Worm (Caenorhabditis elegans) whole organism, late embryonic: ENCODE results near the gene Y38C1AA.12.

Experiments used
- C08G9.2 ChIP-seq: sonication (generic microtip); optimal IDR thresholded peaks from 2 replicates; lab custom pipeline; 2016; ENCODE audit warnings: mild to moderate bottlenecking, missing genetic modification characterization, moderate library complexity, missing compliant biosample characterization
- K09A11.1 ChIP-seq: sonication (generic microtip); optimal IDR thresholded peaks from 2 replicates; lab custom pipeline; 2017; ENCODE audit warnings: antibody characterized with exemption, mild to moderate bottlenecking, missing genetic modification characterization, missing compliant biosample characterization; ENCODE audit not compliant: insufficient read depth
- T23F11.4 ChIP-seq: fragments of 200-800 bp; sonication (Bioruptor generic); optimal IDR thresholded peaks from 2 replicates; lab custom pipeline; 2018; ENCODE audit warnings: mild to moderate bottlenecking, missing genetic modification characterization, missing compliant biosample characterization
- Y22D7AL.16 ChIP-seq: sonication (generic microtip); optimal IDR thresholded peaks from 2 replicates; lab custom pipeline; 2016; ENCODE audit warnings: missing genetic modification characterization, missing compliant biosample characterization
- ama-1 ChIP-seq: fragments of 150-350 bp; optimal IDR thresholded peaks from 2 replicates; lab custom pipeline; 2014
- ceh-18 ChIP-seq: sonication (generic microtip); optimal IDR thresholded peaks from 2 replicates; lab custom pipeline; 2016; ENCODE audit warnings: missing genetic modification characterization, missing compliant biosample characterization
- ceh-30 ChIP-seq: fragments of 150-350 bp; optimal IDR thresholded peaks from 2 replicates; lab custom pipeline; 2014; ENCODE audit warnings: missing biosample characterization, missing genetic modification characterization
- ceh-6 ChIP-seq: fragments of 200-800 bp; sonication (Bioruptor generic); optimal IDR thresholded peaks from 2 replicates; lab custom pipeline; 2018; ENCODE audit warnings: mild to moderate bottlenecking, missing genetic modification characterization, missing compliant biosample characterization
- dmd-4 ChIP-seq: sonication (generic microtip); optimal IDR thresholded peaks from 2 replicates; lab custom pipeline; 2016; ENCODE audit warnings: borderline replicate concordance, missing genetic modification characterization, missing compliant biosample characterization
- dve-1 ChIP-seq: sonication (generic microtip); optimal IDR thresholded peaks from 2 replicates; lab custom pipeline; 2017; ENCODE audit warnings: antibody characterized with exemption, mild to moderate bottlenecking, missing genetic modification characterization, missing compliant biosample characterization
- elt-2 ChIP-seq: sonication (generic microtip); optimal IDR thresholded peaks from 2 replicates; lab custom pipeline; 2016; ENCODE audit warnings: missing genetic modification reagents, missing genetic modification characterization, missing compliant biosample characterization
- elt-4 ChIP-seq: sonication (generic microtip); optimal IDR thresholded peaks from 2 replicates; lab custom pipeline; 2016; ENCODE audit warnings: missing genetic modification characterization, missing compliant biosample characterization
- eyg-1 ChIP-seq: sonication (generic microtip); optimal IDR thresholded peaks from 2 replicates; lab custom pipeline; 2016; ENCODE audit warnings: missing genotype, missing genetic modification characterization, missing compliant biosample characterization
- fax-1 ChIP-seq: sonication (generic microtip); optimal IDR thresholded peaks from 2 replicates; lab custom pipeline; 2016; ENCODE audit warnings: missing genotype, missing genetic modification characterization, missing compliant biosample characterization
- fkh-10 ChIP-seq: fragments of 150-350 bp; optimal IDR thresholded peaks from 2 replicates; lab custom pipeline; 2014; ENCODE audit warnings: missing biosample characterization, missing genetic modification reagents, missing genetic modification characterization
- fkh-6 ChIP-seq: sonication (generic microtip); optimal IDR thresholded peaks from 2 replicates; lab custom pipeline; 2016; ENCODE audit warnings: missing genetic modification characterization, missing compliant biosample characterization
- gmeb-2 ChIP-seq: sonication (generic microtip); optimal IDR thresholded peaks from 2 replicates; lab custom pipeline; 2016; ENCODE audit warnings: missing genetic modification characterization, inconsistent platforms, missing compliant biosample characterization
- hlh-13 ChIP-seq: fragments of 200-800 bp; sonication (Bioruptor generic); optimal IDR thresholded peaks from 2 replicates; lab custom pipeline; 2018; ENCODE audit warnings: mild to moderate bottlenecking, missing genetic modification characterization, missing compliant biosample characterization
- hlh-15 ChIP-seq: sonication (generic microtip); optimal IDR thresholded peaks from 2 replicates; lab custom pipeline; 2016; ENCODE audit warnings: missing genetic modification characterization, missing compliant biosample characterization
- hlh-30 ChIP-seq: sonication (generic microtip); optimal IDR thresholded peaks from 2 replicates; lab custom pipeline; 2017; ENCODE audit warnings: antibody characterized with exemption, missing genetic modification characterization, missing compliant biosample characterization; ENCODE audit not compliant: insufficient read depth
- hlh-6 ChIP-seq: sonication (generic microtip); optimal IDR thresholded peaks from 2 replicates; lab custom pipeline; 2016; ENCODE audit warnings: missing genotype, missing genetic modification characterization, missing compliant biosample characterization
- lim-6 ChIP-seq: sonication (generic microtip); optimal IDR thresholded peaks from 2 replicates; lab custom pipeline; 2016; ENCODE audit warnings: missing genetic modification characterization, missing compliant biosample characterization
- lin-11 ChIP-seq: fragments of 200-800 bp; sonication (Bioruptor generic); optimal IDR thresholded peaks from 2 replicates; lab custom pipeline; 2018; ENCODE audit warnings: mild to moderate bottlenecking, missing genetic modification characterization, missing compliant biosample characterization
- madf-2 ChIP-seq: sonication (generic microtip); optimal IDR thresholded peaks from 2 replicates; lab custom pipeline; 2017; ENCODE audit warnings: missing genetic modification characterization, missing compliant biosample characterization
- nfya-1 ChIP-seq: sonication (generic microtip); optimal IDR thresholded peaks from 2 replicates; lab custom pipeline; 2017; ENCODE audit warnings: missing genetic modification characterization, mild to moderate bottlenecking, missing compliant biosample characterization, antibody characterized with exemption, moderate library complexity
- nhr-11 ChIP-seq: fragments of 150-350 bp; optimal IDR thresholded peaks from 2 replicates; lab custom pipeline; 2014; ENCODE audit warnings: missing biosample characterization, missing genetic modification characterization
- npax-4 ChIP-seq: sonication (generic microtip); optimal IDR thresholded peaks from 2 replicates; lab custom pipeline; 2016; ENCODE audit warnings: missing genetic modification characterization, missing compliant biosample characterization
- odd-2 ChIP-seq: sonication (generic microtip); optimal IDR thresholded peaks from 2 replicates; lab custom pipeline; 2017; ENCODE audit warnings: antibody characterized with exemption, mild to moderate bottlenecking, missing genetic modification characterization, missing compliant biosample characterization
- pag-3 ChIP-seq: sonication (generic microtip); optimal IDR thresholded peaks from 2 replicates; lab custom pipeline; 2016; ENCODE audit warnings: missing compliant biosample characterization, missing genetic modification characterization, borderline replicate concordance
- pax-1 ChIP-seq: fragments of 150-350 bp; optimal IDR thresholded peaks from 2 replicates; lab custom pipeline; 2014; ENCODE audit warnings: missing biosample characterization, missing genetic modification characterization
- pha-4 ChIP-seq: fragments of 150-350 bp; optimal IDR thresholded peaks from 2 replicates; lab custom pipeline; 2018; ENCODE audit warnings: missing biosample characterization, missing genetic modification reagents, missing genetic modification characterization
- pros-1 ChIP-seq: fragments of 150-350 bp; optimal IDR thresholded peaks from 2 replicates; lab custom pipeline; 2014; ENCODE audit warnings: missing biosample characterization, missing genetic modification reagents, missing genetic modification characterization
- ref-2 ChIP-seq: sonication (generic microtip); optimal IDR thresholded peaks from 2 replicates; lab custom pipeline; 2016; ENCODE audit warnings: missing genetic modification characterization, missing compliant biosample characterization
- sox-4 ChIP-seq: sonication (generic microtip); optimal IDR thresholded peaks from 2 replicates; lab custom pipeline; 2017; ENCODE audit warnings: mild to moderate bottlenecking, missing genetic modification characterization, inconsistent platforms, missing compliant biosample characterization
- unc-3 ChIP-seq, 2 experiments: fragments of 200-800 bp in 1 of 2; sonication (Bioruptor generic) in 1 of 2; sonication (generic microtip) in 1 of 2; conservative IDR thresholded peaks in 1 of 2; optimal IDR thresholded peaks in 1 of 2; 2 replicates each; pipeline versions ENCODE4 v1.3.6 to Lab custom; 2016 to 2022; ENCODE audit warnings: missing compliant biosample characterization in 2 of 2, missing genetic modification characterization in 2 of 2, missing genetic modification reagents in 1 of 2
- unc-42 ChIP-seq: sonication (generic microtip); optimal IDR thresholded peaks from 2 replicates; lab custom pipeline; 2016; ENCODE audit warnings: missing genotype, missing genetic modification characterization, missing compliant biosample characterization
- unc-86 ChIP-seq: sonication (generic microtip); optimal IDR thresholded peaks from 2 replicates; lab custom pipeline; 2016; ENCODE audit warnings: missing genetic modification characterization, missing compliant biosample characterization
- zip-5 ChIP-seq: sonication (generic microtip); optimal IDR thresholded peaks from 2 replicates; lab custom pipeline; 2016; ENCODE audit warnings: missing genetic modification characterization, missing compliant biosample characterization
- ztf-16 ChIP-seq: sonication (generic microtip); optimal IDR thresholded peaks from 2 replicates; lab custom pipeline; 2017; ENCODE audit warnings: missing genetic modification characterization, missing compliant biosample characterization

Y38C1AA.12 gene

ce11 chrIV:147819-148218, 44.2 kb upstream of the Y38C1AA.12 start, which contains the start of gene col-99:
TSS of gene col-99 (minus strand) at chrIV:147919.
- TF ChIP-seq madf-2 (tag; lab: Kevin White, UChicago) (no peak), fkh-6 (no peak), C08G9.2 (no peak), lin-11 (tag; lab: Kevin White, UChicago) (no peak), Y22D7AL.16 (tag; lab: Kevin White, UChicago) (no peak), fax-1 (tag; lab: Kevin White, UChicago) (no peak), fkh-10 (no peak), ama-1 (no peak), hlh-15 (no peak), sox-4 (tag; lab: Kevin White, UChicago) (no peak), lim-6 (tag; lab: Kevin White, UChicago) (no peak), eyg-1 (tag; lab: Kevin White, UChicago) (no peak), hlh-30 (tag; lab: Kevin White, UChicago) (no peak), gmeb-2 (tag; lab: Kevin White, UChicago) (no peak), elt-4 (tag; lab: Kevin White, UChicago) (no peak), unc-3 (GFP tag; conservative IDR thresholded peaks at IDR 0.05; lab: Robert Waterston, UW) (no peak), unc-3 (tag; optimal IDR thresholded peaks at IDR 0.05; lab: Kevin White, UChicago) (no peak)

DNA sequence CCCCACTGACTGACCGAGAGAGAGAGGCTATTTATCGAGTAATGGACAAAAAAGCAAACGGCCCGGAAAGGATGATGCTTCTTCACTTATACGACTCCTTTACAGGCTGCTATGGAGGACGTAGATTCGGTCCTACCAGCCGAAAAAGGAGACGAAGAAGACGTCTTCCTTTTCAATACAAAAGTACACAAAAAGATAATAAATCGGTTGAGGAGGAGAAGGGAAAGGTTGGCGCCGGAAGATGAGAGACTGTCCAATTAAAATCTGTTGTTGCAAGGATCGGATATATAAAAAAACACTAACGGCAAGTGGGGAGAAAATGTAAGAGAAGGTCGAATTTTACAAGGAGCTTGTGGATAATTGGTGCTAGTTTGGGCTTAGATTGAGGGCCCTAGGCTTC, 43.3 kb upstream of the Y38C1AA.12 start:
- TF ChIP-seq unc-86 (no peak), pha-4 (tag; lab: Kevin White, UChicago) (no peak), dmd-4 (tag; lab: Kevin White, UChicago) (no peak), ceh-18 (tag; lab: Kevin White, UChicago) (no peak), ceh-30 (tag; lab: Kevin White, UChicago) (no peak), npax-4 (tag; lab: Kevin White, UChicago) (no peak), lin-11 (tag; lab: Kevin White, UChicago) (no peak), nhr-11 (tag; lab: Kevin White, UChicago) (no peak), gmeb-2 (tag; lab: Kevin White, UChicago) (no peak), T23F11.4 (GFP tag; lab: Kevin White, UChicago) (no peak), fkh-6 (no peak), Y22D7AL.16 (tag; lab: Kevin White, UChicago) (no peak)

- TF ChIP-seq T23F11.4 (GFP tag; lab: Kevin White, UChicago), result no peak
- TF ChIP-seq hlh-15, result no peak
- no peak for TF ChIP-seq odd-2 (tag; lab: Kevin White, UChicago)
- no peak for TF ChIP-seq nfya-1 (tag; lab: Kevin White, UChicago)
- TF ChIP-seq lim-6 (tag; lab: Kevin White, UChicago), result no peak
- TF ChIP-seq, all 69 proteins: peak for 0
Observed at ce11 chrIV:149794-150193, 42.3 kb upstream of the Y38C1AA.12 start.

ce11 chrIV:157809-158208, 34.2 kb upstream of the Y38C1AA.12 start, which contains the start of gene gegf-1:
TSS of gene gegf-1 (minus strand) at chrIV:157909.
- TF ChIP-seq nfya-1 (tag; lab: Kevin White, UChicago) (no peak), elt-2 (tag; lab: Kevin White, UChicago) (no peak), ztf-16 (no peak)

DNA sequence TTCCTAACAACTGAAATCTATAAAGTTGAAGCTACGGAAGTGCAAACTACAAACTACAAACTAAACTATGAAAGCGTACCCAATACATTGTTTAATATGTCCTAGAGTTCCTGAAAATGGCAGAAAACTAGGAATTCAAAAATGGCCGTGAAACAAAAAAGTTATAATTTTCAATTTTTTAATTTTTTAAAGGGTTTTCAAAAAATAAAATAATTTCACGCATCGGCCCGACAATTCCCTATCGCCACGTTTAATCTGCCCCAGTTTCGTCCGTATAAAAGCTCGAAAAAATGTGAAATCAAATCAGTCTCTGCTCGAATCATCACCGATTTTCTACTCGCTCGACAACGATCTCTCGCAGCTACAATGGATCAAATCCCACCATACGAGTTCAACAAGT, 33.4 kb upstream of the Y38C1AA.12 start, which contains the start of gene Y38C1AA.7:
Y38C1AA.7 (plus strand) TSS at position 301 of the 400 bp plus-strand sequence.
- TF ChIP-seq pax-1 (tag; lab: Kevin White, UChicago) (no peak), hlh-15 (no peak)

- TF ChIP-seq dve-1, result no peak
- no peak for TF ChIP-seq ceh-6 (GFP tag; lab: Kevin White, UChicago)
- no peak for TF ChIP-seq unc-42 (tag; lab: Kevin White, UChicago)
- no peak for TF ChIP-seq pros-1 (tag; lab: Kevin White, UChicago)
- TF ChIP-seq K09A11.1 (tag; lab: Kevin White, UChicago), result no peak
- no peak for TF ChIP-seq fkh-6
- TF ChIP-seq C08G9.2, result no peak
- TF ChIP-seq hlh-6 (tag; lab: Kevin White, UChicago), result no peak
- no peak for TF ChIP-seq ref-2
- no peak for TF ChIP-seq pag-3 (tag; lab: Kevin White, UChicago)
- no peak for TF ChIP-seq madf-2 (tag; lab: Kevin White, UChicago)
- no peak for TF ChIP-seq zip-5 (tag; lab: Kevin White, UChicago)
- TF ChIP-seq odd-2 (tag; lab: Kevin White, UChicago), result no peak
- TF ChIP-seq fkh-10, result no peak
- no peak for TF ChIP-seq gmeb-2 (tag; lab: Kevin White, UChicago)
- TF ChIP-seq hlh-13 (GFP tag; lab: Kevin White, UChicago), result no peak
- no peak for TF ChIP-seq lim-6 (tag; lab: Kevin White, UChicago)
- TF ChIP-seq, all 69 proteins: peak for 0
Observed at ce11 chrIV:159864-160263, 32.2 kb upstream of the Y38C1AA.12 start, which contains the start of gene Y38C1AA.19. TSS of gene Y38C1AA.19 (plus strand) at chrIV:160164.
